Worm (Caenorhabditis elegans): ENCODE results near the gene srj-45.

DNA sequence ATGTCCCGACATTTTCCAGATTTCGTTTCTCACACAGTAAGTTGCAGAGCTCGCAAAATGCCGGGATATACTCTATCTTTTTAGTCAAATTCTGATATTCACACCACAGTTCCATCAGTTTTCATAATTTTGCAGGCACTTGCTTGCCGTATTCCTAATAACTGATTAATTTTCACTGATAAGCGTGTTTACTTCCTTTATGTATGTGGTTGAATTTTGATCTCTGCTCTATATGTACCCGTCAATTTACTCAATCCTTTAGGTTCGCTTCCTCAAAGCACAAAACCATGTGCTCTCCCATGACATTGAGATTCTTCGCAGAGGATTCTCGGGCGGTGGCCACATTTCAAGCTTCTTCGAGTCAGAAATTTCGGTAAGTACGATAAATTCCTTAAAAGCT lies 45.2 kb upstream of the srj-45 start:
- TF ChIP-seq snpc-4 (GFP tag; optimal IDR thresholded peaks at IDR 0.05) = no peak
- no peak for TF ChIP-seq snpc-4 (tag; optimal IDR thresholded peaks at IDR 0.05)
- TF ChIP-seq rcor-1 (GFP tag; IDR thresholded peaks at IDR 0.05) = no peak
- no peak for TF ChIP-seq C06A6.2 (GFP tag; conservative IDR thresholded peaks at IDR 0.05)
- no peak for TF ChIP-seq ceh-40 (GFP tag; IDR thresholded peaks at IDR 0.05)
- no peak for TF ChIP-seq unc-62 (GFP tag; optimal IDR thresholded peaks at IDR 0.05)
- no peak for TF ChIP-seq atf-7 (tag; optimal IDR thresholded peaks at IDR 0.05)
- no peak for TF ChIP-seq F22D6.2 (tag; optimal IDR thresholded peaks at IDR 0.05)
- no peak for TF ChIP-seq ceh-100 (GFP tag; IDR thresholded peaks at IDR 0.05)
- no peak for TF ChIP-seq tbp1 (GFP tag; optimal IDR thresholded peaks at IDR 0.05)
- TF ChIP-seq bed-2 (GFP tag; IDR thresholded peaks at IDR 0.05) = no peak
- no peak for TF ChIP-seq nfya-2 (GFP tag; IDR thresholded peaks at IDR 0.05)
- no peak for TF ChIP-seq unc-130 (GFP tag; optimal IDR thresholded peaks at IDR 0.05)
- no peak for TF ChIP-seq ama-1 (optimal IDR thresholded peaks at IDR 0.05)
- TF ChIP-seq ama-1 (GFP tag; optimal IDR thresholded peaks at IDR 0.05) = no peak
- no peak for TF ChIP-seq Y95B8A.8 (GFP tag; IDR thresholded peaks at IDR 0.05)

All from whole organism, young adult.